Worm (Caenorhabditis elegans) whole organism, L1 larva: ENCODE measurements around the gene twk-4.
A peak's percentile ranks its signal among the peaks of the same experiment; 100 is the strongest.

Experiments used
- C34B4.2 ChIP-seq: sonication (generic microtip); optimal IDR thresholded peaks from 2 replicates; lab custom pipeline; 2017; ENCODE audit warnings: mild to moderate bottlenecking, missing genetic modification characterization, missing compliant biosample characterization
- aha-1 ChIP-seq: fragments of 150-350 bp; optimal IDR thresholded peaks from 2 replicates; lab custom pipeline; 2014; ENCODE audit warnings: missing biosample characterization, missing genetic modification characterization
- alr-1 ChIP-seq: fragments of 200-800 bp; sonication (Bioruptor generic); optimal IDR thresholded peaks from 2 replicates; lab custom pipeline; 2018; ENCODE audit warnings: borderline replicate concordance, mild to moderate bottlenecking, missing genetic modification characterization, missing compliant biosample characterization
- ama-1 ChIP-seq: fragments of 150-350 bp; optimal IDR thresholded peaks from 2 replicates; lab custom pipeline; 2014
- blmp-1 ChIP-seq: fragments of 150-350 bp; optimal IDR thresholded peaks from 2 replicates; lab custom pipeline; 2014; ENCODE audit warnings: missing biosample characterization, missing genetic modification characterization
- ceh-82 ChIP-seq, 3 experiments: fragments of 150-350 bp in 1 of 3; sonication (generic microtip) in 2 of 3; optimal IDR thresholded peaks; 2 replicates each; lab custom pipeline; 2014 to 2017; ENCODE audit warnings: missing biosample characterization in 3 of 3, missing genetic modification characterization in 3 of 3
- efl-3 ChIP-seq: fragments of 200-800 bp; sonication (Bioruptor generic); optimal IDR thresholded peaks from 2 replicates; lab custom pipeline; 2018; ENCODE audit warnings: mild to moderate bottlenecking, missing genetic modification characterization, missing compliant biosample characterization
- egl-13 ChIP-seq: sonication (generic microtip); optimal IDR thresholded peaks from 2 replicates; lab custom pipeline; 2016; ENCODE audit warnings: missing genotype, missing genetic modification reagents, missing genetic modification characterization, missing compliant biosample characterization
- elt-2 ChIP-seq: sonication (generic microtip); optimal IDR thresholded peaks from 2 replicates; lab custom pipeline; 2016; ENCODE audit warnings: missing genetic modification characterization, mild to moderate bottlenecking, inconsistent platforms, missing compliant biosample characterization, missing genetic modification reagents
- elt-3 ChIP-seq, 6 experiments: fragments of 150-350 bp in 1 of 6; sonication (generic microtip); optimal IDR thresholded peaks; 2 replicates each; lab custom pipeline; 2017 to 2018; ENCODE audit warnings: missing biosample characterization in 6 of 6, missing genetic modification characterization in 6 of 6, inconsistent platforms in 1 of 6
- irx-1 ChIP-seq: sonication (generic microtip); optimal IDR thresholded peaks from 2 replicates; lab custom pipeline; 2016; ENCODE audit warnings: missing genetic modification characterization, missing compliant biosample characterization
- jun-1 ChIP-seq: fragments of 150-350 bp; optimal IDR thresholded peaks from 2 replicates; lab custom pipeline; 2014; ENCODE audit warnings: missing biosample characterization, missing genetic modification reagents, missing genetic modification characterization
- lin-13 ChIP-seq: fragments of 150-350 bp; optimal IDR thresholded peaks from 2 replicates; lab custom pipeline; 2014; ENCODE audit warnings: missing biosample characterization, missing genetic modification reagents, missing genetic modification characterization
- lin-14 ChIP-seq: fragments of 200-800 bp; sonication (Bioruptor generic); optimal IDR thresholded peaks from 2 replicates; lab custom pipeline; 2018; ENCODE audit warnings: mild to moderate bottlenecking, missing genetic modification characterization, moderate library complexity, missing compliant biosample characterization
- lin-35 ChIP-seq, 2 experiments: fragments of 150-350 bp; optimal IDR thresholded peaks; 2 replicates each; lab custom pipeline; 2014; ENCODE audit warnings: missing biosample characterization in 2 of 2, missing genetic modification characterization in 2 of 2, missing genetic modification reagents in 2 of 2
- lir-3 ChIP-seq: sonication (generic microtip); optimal IDR thresholded peaks from 2 replicates; lab custom pipeline; 2016; ENCODE audit warnings: mild to moderate bottlenecking, missing genetic modification characterization, moderate library complexity, missing compliant biosample characterization; ENCODE audit not compliant: poor library complexity
- mab-9 ChIP-seq: fragments of 200-800 bp; sonication (Bioruptor generic); IDR thresholded peaks from 2 replicates; pipeline ENCODE4 v1.3.6; 2022; ENCODE audit warnings: missing genetic modification reagents, missing genetic modification characterization, missing compliant biosample characterization
- nhr-11 ChIP-seq: fragments of 150-350 bp; optimal IDR thresholded peaks from 2 replicates; lab custom pipeline; 2014; ENCODE audit warnings: missing biosample characterization, missing genetic modification characterization
- nhr-20 ChIP-seq: sonication (generic microtip); optimal IDR thresholded peaks from 2 replicates; lab custom pipeline; 2016; ENCODE audit warnings: mild to moderate bottlenecking, missing genetic modification characterization, missing compliant biosample characterization
- nhr-237 ChIP-seq: fragments of 150-350 bp; optimal IDR thresholded peaks from 2 replicates; lab custom pipeline; 2014; ENCODE audit warnings: missing biosample characterization, missing genetic modification characterization
- nhr-28 ChIP-seq: fragments of 150-350 bp; optimal IDR thresholded peaks from 2 replicates; lab custom pipeline; 2014; ENCODE audit warnings: missing biosample characterization, missing genetic modification characterization
- nhr-71 ChIP-seq: sonication (generic microtip); optimal IDR thresholded peaks from 2 replicates; lab custom pipeline; 2016; ENCODE audit warnings: mild to moderate bottlenecking, missing genetic modification characterization, moderate library complexity, missing compliant biosample characterization
- nhr-76 ChIP-seq: sonication (generic microtip); optimal IDR thresholded peaks from 2 replicates; lab custom pipeline; 2017; ENCODE audit warnings: missing biosample characterization, missing genetic modification characterization
- nhr-77 ChIP-seq: fragments of 150-350 bp; optimal IDR thresholded peaks from 2 replicates; lab custom pipeline; 2014; ENCODE audit warnings: missing biosample characterization, missing genetic modification characterization
- nhr-90 ChIP-seq: sonication (generic microtip); optimal IDR thresholded peaks from 2 replicates; lab custom pipeline; 2016; ENCODE audit warnings: mild to moderate bottlenecking, missing genetic modification characterization, missing compliant biosample characterization; ENCODE audit not compliant: poor library complexity
- pqm-1 ChIP-seq: sonication (generic microtip); optimal IDR thresholded peaks from 3 replicates; lab custom pipeline; 2017; ENCODE audit warnings: missing biosample characterization, missing genetic modification characterization
- rnt-1 ChIP-seq: sonication (generic microtip); optimal IDR thresholded peaks from 2 replicates; lab custom pipeline; 2016; ENCODE audit warnings: mild to moderate bottlenecking, missing genetic modification characterization, moderate library complexity, missing compliant biosample characterization
- snu-23 ChIP-seq: sonication (generic microtip); optimal IDR thresholded peaks from 2 replicates; lab custom pipeline; 2016; ENCODE audit warnings: missing genetic modification characterization, missing compliant biosample characterization
- tbx-2 ChIP-seq: sonication (generic microtip); optimal IDR thresholded peaks from 2 replicates; lab custom pipeline; 2016; ENCODE audit warnings: missing genetic modification characterization, missing compliant biosample characterization
- tlp-1 ChIP-seq: fragments of 150-350 bp; optimal IDR thresholded peaks from 2 replicates; lab custom pipeline; 2014; ENCODE audit warnings: missing biosample characterization, missing genetic modification characterization
- unc-62 ChIP-seq: fragments of 150-350 bp; optimal IDR thresholded peaks from 2 replicates; lab custom pipeline; 2014; ENCODE audit warnings: missing biosample characterization, missing genetic modification reagents, missing genetic modification characterization
- unc-86 ChIP-seq: sonication (generic microtip); optimal IDR thresholded peaks from 2 replicates; lab custom pipeline; 2016; ENCODE audit warnings: missing genetic modification characterization, missing compliant biosample characterization
- unc-98 ChIP-seq: fragments of 200-800 bp; sonication (Bioruptor generic); IDR thresholded peaks from 2 replicates; pipeline ENCODE4 v1.3.6; 2022; ENCODE audit warnings: missing genetic modification characterization, missing compliant biosample characterization
- ztf-11 ChIP-seq, 2 experiments: sonication (generic microtip); optimal IDR thresholded peaks; 2 replicates each; lab custom pipeline; 2016 to 2017; ENCODE audit warnings: missing genetic modification characterization in 2 of 2, missing biosample characterization in 1 of 2, missing compliant biosample characterization in 1 of 2

The twk-4 gene

ce11 chrII:9160197-9160806, 33.8 kb downstream of the twk-4 start (continued):
- TF ChIP-seq nhr-28 (tag; lab: Kevin White, UChicago) (no peak), efl-3 (GFP tag; lab: Kevin White, UChicago) (no peak), mab-9 (GFP tag; lab: Robert Waterston, UW) (no peak), nhr-77 (no peak), C34B4.2 (tag; lab: Kevin White, UChicago) (no peak)

DNA sequence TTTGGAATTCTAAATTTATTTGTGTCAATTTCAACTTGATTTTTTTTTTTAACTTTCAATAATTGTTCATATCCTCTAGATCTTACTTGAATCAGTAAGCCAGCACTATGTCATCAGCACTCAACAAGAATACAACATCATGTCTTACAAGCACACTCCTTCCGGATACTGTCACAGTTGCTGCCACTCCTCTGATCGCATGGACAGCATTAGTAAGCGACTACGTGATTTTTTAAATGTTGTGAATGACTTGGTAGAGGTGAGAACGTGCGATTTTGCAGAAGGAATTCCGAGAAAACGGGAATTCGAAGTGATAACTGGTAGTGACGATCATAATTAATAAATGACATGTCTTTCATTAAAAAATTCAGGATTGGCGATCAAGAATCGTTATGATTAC, 36.1 kb downstream of the twk-4 start, which contains the start of gene oac-54:
Gene oac-54, plus strand, starts transcription at position 83 of the 400 bp plus-strand sequence.
- TF ChIP-seq blmp-1 (no peak), alr-1 (tag; lab: Kevin White, UChicago) (no peak), egl-13 (no peak), lin-35 (GFP tag; optimal IDR thresholded peaks at IDR 0.05; lab: Kevin White, UChicago) (no peak), nhr-71 (tag; lab: Kevin White, UChicago) (no peak), ceh-82 (tag; optimal IDR thresholded peaks at IDR 0.05; lab: Kevin White, UChicago) (no peak), tlp-1 (tag; lab: Kevin White, UChicago) (no peak), elt-3 (tag; optimal IDR thresholded peaks at IDR 0.05; lab: Kevin White, UChicago) (no peak), unc-62 (no peak), nhr-76 (no peak)
- TF ChIP-seq, all 84 proteins: peak for 0

- TF ChIP-seq tbx-2 = no peak
- TF ChIP-seq ama-1 = no peak
- peak; percentile 90 for TF ChIP-seq elt-2 (tag; lab: Kevin White, UChicago)
- peak; percentile 60 for TF ChIP-seq pqm-1 (tag; lab: Kevin White, UChicago)
- TF ChIP-seq lir-3 = no peak
- TF ChIP-seq lin-13 (GFP tag; lab: Kevin White, UChicago) = no peak
- peak; percentile 18 for TF ChIP-seq nhr-90 (tag; lab: Kevin White, UChicago)
- TF ChIP-seq nhr-71 (tag; lab: Kevin White, UChicago) = peak; percentile 1
- no peak for TF ChIP-seq unc-98 (GFP tag; lab: Robert Waterston, UW)
- TF ChIP-seq rnt-1 (tag; lab: Kevin White, UChicago) = no peak
- no peak for TF ChIP-seq blmp-1
- no peak for TF ChIP-seq ztf-11 (tag; optimal IDR thresholded peaks at IDR 0.05; lab: Kevin White, UChicago)
- peak in 1 of 2 experiments; percentile 3 for TF ChIP-seq lin-35 (GFP tag; optimal IDR thresholded peaks at IDR 0.05; lab: Kevin White, UChicago)
- peak; percentile 5 for TF ChIP-seq tlp-1 (tag; lab: Kevin White, UChicago)
- no peak for TF ChIP-seq unc-86 (tag; lab: Kevin White, UChicago)
- no peak for TF ChIP-seq irx-1 (tag; lab: Kevin White, UChicago)
- TF ChIP-seq, all 84 proteins: peak for 6
Measured at ce11 chrII:9157125-9157524, 37.0 kb downstream of the twk-4 start.

DNA sequence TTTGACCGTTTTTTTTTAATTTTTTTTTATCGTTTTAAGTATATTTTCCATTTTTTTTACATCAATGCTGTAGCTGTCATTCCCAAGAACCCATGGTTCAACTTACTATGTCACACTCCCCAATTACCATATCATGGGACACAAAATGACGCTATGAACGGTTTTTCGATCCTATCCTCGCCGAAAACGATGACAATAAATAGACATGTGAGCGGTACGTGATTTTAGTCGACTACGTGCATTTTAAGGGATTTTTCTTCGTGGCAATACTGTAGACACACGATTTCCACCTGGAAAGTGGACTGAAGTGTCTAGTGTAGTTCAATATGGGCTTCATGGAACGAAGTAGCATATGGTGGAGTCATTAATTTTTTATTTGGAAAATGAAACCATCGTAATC, 37.8 kb downstream of the twk-4 start:
- TF ChIP-seq aha-1 (tag; lab: Kevin White, UChicago) (peak; percentile 49), nhr-237 (no peak), jun-1 (no peak), snu-23 (GFP tag; lab: Kevin White, UChicago) (peak; percentile 2), nhr-11 (tag; lab: Kevin White, UChicago) (no peak), nhr-20 (tag; lab: Kevin White, UChicago) (peak; percentile 65), nhr-71 (tag; lab: Kevin White, UChicago) (peak; percentile 24), elt-3 (tag; optimal IDR thresholded peaks at IDR 0.05; lab: Kevin White, UChicago) (peak in 1 of 6 experiments; percentile 47), blmp-1 (peak; percentile 27), lin-35 (GFP tag; optimal IDR thresholded peaks at IDR 0.05; lab: Kevin White, UChicago) (peak in 1 of 2 experiments; percentile 19), nhr-90 (tag; lab: Kevin White, UChicago) (peak; percentile 18), lin-14 (GFP tag; lab: Kevin White, UChicago) (peak; percentile 10), unc-86 (tag; lab: Kevin White, UChicago) (no peak)
